Fruit fly (Drosophila melanogaster): ENCODE results near the gene dnt.
A peak's percentile ranks its signal among the peaks of the same experiment; 100 is the strongest.

The dnt gene

dm6 chr2L:19376145-19376544, 13.1 kb upstream of the dnt start:
- TF ChIP-seq Pif1A (GFP tag; optimal IDR thresholded peaks at IDR 0.05) (peak; percentile 67), CG13204 (GFP tag; optimal IDR thresholded peaks at IDR 0.05) (no peak), CG9948 (tag; optimal IDR thresholded peaks at IDR 0.05) (peak; percentile 56), CG8159 (tag; optimal IDR thresholded peaks at IDR 0.05) (peak; percentile 70), CG34367 (tag; optimal IDR thresholded peaks at IDR 0.05) (peak; percentile 49), Ets98B (GFP tag; IDR thresholded peaks at IDR 0.05) (peak; percentile 82), CG12605 (GFP tag; IDR thresholded peaks at IDR 0.05) (peak; percentile 70), CG4496 (GFP tag; IDR thresholded peaks at IDR 0.05) (peak; percentile 81), D1 (tag; optimal IDR thresholded peaks at IDR 0.05) (no peak), Pif1B (GFP tag; optimal IDR thresholded peaks at IDR 0.05) (peak; percentile 51), CG32121 (GFP tag; IDR thresholded peaks at IDR 0.05) (peak; percentile 48), gl (tag; optimal IDR thresholded peaks at IDR 0.05) (peak; percentile 9), CG8301 (tag; optimal IDR thresholded peaks at IDR 0.05) (peak; percentile 80), CG14655 (GFP tag; optimal IDR thresholded peaks at IDR 0.05) (peak; percentile 84), fd96Ca (GFP tag; IDR thresholded peaks at IDR 0.05) (peak; percentile 88), CG15710 (tag; optimal IDR thresholded peaks at IDR 0.05) (peak; percentile 52), Snoo (tag; optimal IDR thresholded peaks at IDR 0.05) (peak; percentile 32), CG17806 (tag; optimal IDR thresholded peaks at IDR 0.05) (peak; percentile 64), EcR (GFP tag; optimal IDR thresholded peaks at IDR 0.05) (no peak), CG10348 (GFP tag; IDR thresholded peaks at IDR 0.05) (no peak), rn (GFP tag; IDR thresholded peaks at IDR 0.05) (no peak)

- TF ChIP-seq CG10348 (GFP tag; IDR thresholded peaks at IDR 0.05), result no peak
- TF ChIP-seq CG8159 (tag; optimal IDR thresholded peaks at IDR 0.05), result peak; percentile 27
These were observed 10.8 kb upstream of the dnt start for dm6 chr2L:19373809-19374208.

- TF ChIP-seq rn (GFP tag; IDR thresholded peaks at IDR 0.05) (no peak), Ets98B (GFP tag; IDR thresholded peaks at IDR 0.05) (no peak), CG13204 (GFP tag; optimal IDR thresholded peaks at IDR 0.05) (no peak), D1 (tag; optimal IDR thresholded peaks at IDR 0.05) (no peak), Snoo (tag; optimal IDR thresholded peaks at IDR 0.05) (no peak), CG4496 (GFP tag; IDR thresholded peaks at IDR 0.05) (no peak), CG32121 (GFP tag; IDR thresholded peaks at IDR 0.05) (no peak), fd96Ca (GFP tag; IDR thresholded peaks at IDR 0.05) (no peak), gl (tag; optimal IDR thresholded peaks at IDR 0.05) (no peak), CG12605 (GFP tag; IDR thresholded peaks at IDR 0.05) (no peak), CG17806 (tag; optimal IDR thresholded peaks at IDR 0.05) (no peak)
These were observed 7.0 kb upstream of the dnt start, which contains the start of gene CG17349 for dm6 chr2L:19370046-19370445. TSS of gene CG17349 (plus strand) at chr2L:19370445.

dm6 chr2L:19366730-19367129, 3.7 kb upstream of the dnt start:
- TF ChIP-seq EcR (GFP tag; optimal IDR thresholded peaks at IDR 0.05), result no peak
- no peak for TF ChIP-seq CG10348 (GFP tag; IDR thresholded peaks at IDR 0.05)
- no peak for TF ChIP-seq CG8159 (tag; optimal IDR thresholded peaks at IDR 0.05)
- TF ChIP-seq CG32121 (GFP tag; IDR thresholded peaks at IDR 0.05), result no peak
- no peak for TF ChIP-seq CG8301 (tag; optimal IDR thresholded peaks at IDR 0.05)

- TF ChIP-seq CG15710 (tag; optimal IDR thresholded peaks at IDR 0.05), result peak; percentile 34
- no peak for TF ChIP-seq Snoo (tag; optimal IDR thresholded peaks at IDR 0.05)
These were observed 3.3 kb upstream of the dnt start for dm6 chr2L:19366301-19366700.

- TF ChIP-seq fd96Ca (GFP tag; IDR thresholded peaks at IDR 0.05) (0 out of 3 replicates have a peak, but pooled peaks have one; percentile 47), Pif1A (GFP tag; optimal IDR thresholded peaks at IDR 0.05) (peak; percentile 32), Ets98B (GFP tag; IDR thresholded peaks at IDR 0.05) (peak; percentile 43), Pif1B (GFP tag; optimal IDR thresholded peaks at IDR 0.05) (peak; percentile 40), CG4496 (GFP tag; IDR thresholded peaks at IDR 0.05) (peak; percentile 37; the same call in 2 of the 3 replicates), CG34367 (tag; optimal IDR thresholded peaks at IDR 0.05) (peak; percentile 59), CG32121 (GFP tag; IDR thresholded peaks at IDR 0.05) (peak; percentile 24; the same call in 1 of the 2 replicates), CG13204 (GFP tag; optimal IDR thresholded peaks at IDR 0.05) (no peak), CG15710 (tag; optimal IDR thresholded peaks at IDR 0.05) (peak; percentile 66), rn (GFP tag; IDR thresholded peaks at IDR 0.05) (no peak), CG17806 (tag; optimal IDR thresholded peaks at IDR 0.05) (peak; percentile 56), CG10348 (GFP tag; IDR thresholded peaks at IDR 0.05) (no peak), CG14655 (GFP tag; optimal IDR thresholded peaks at IDR 0.05) (peak; percentile 69), CG12605 (GFP tag; IDR thresholded peaks at IDR 0.05) (0 out of 2 replicates have a peak, but pooled peaks have one; percentile 30), CG9948 (tag; optimal IDR thresholded peaks at IDR 0.05) (peak; percentile 45), Snoo (tag; optimal IDR thresholded peaks at IDR 0.05) (peak; percentile 65), gl (tag; optimal IDR thresholded peaks at IDR 0.05) (no peak), CG8159 (tag; optimal IDR thresholded peaks at IDR 0.05) (peak; percentile 73), D1 (tag; optimal IDR thresholded peaks at IDR 0.05) (no peak), CG8301 (tag; optimal IDR thresholded peaks at IDR 0.05) (peak; percentile 62), EcR (GFP tag; optimal IDR thresholded peaks at IDR 0.05) (peak; percentile 45)
These were observed 1.6 kb upstream of the dnt start for dm6 chr2L:19364622-19365021.

- no peak for TF ChIP-seq CG4496 (GFP tag; IDR thresholded peaks at IDR 0.05)
- TF ChIP-seq gl (tag; optimal IDR thresholded peaks at IDR 0.05), result no peak
- TF ChIP-seq CG32121 (GFP tag; IDR thresholded peaks at IDR 0.05), result no peak
- TF ChIP-seq D1 (tag; optimal IDR thresholded peaks at IDR 0.05), result no peak
- TF ChIP-seq fd96Ca (GFP tag; IDR thresholded peaks at IDR 0.05), result no peak
- TF ChIP-seq CG34367 (tag; optimal IDR thresholded peaks at IDR 0.05), result no peak
- TF ChIP-seq CG14655 (GFP tag; optimal IDR thresholded peaks at IDR 0.05), result no peak
- TF ChIP-seq rn (GFP tag; IDR thresholded peaks at IDR 0.05), result no peak
- no peak for TF ChIP-seq EcR (GFP tag; optimal IDR thresholded peaks at IDR 0.05)
- TF ChIP-seq CG10348 (GFP tag; IDR thresholded peaks at IDR 0.05), result no peak
- no peak for TF ChIP-seq CG8159 (tag; optimal IDR thresholded peaks at IDR 0.05)
- TF ChIP-seq CG15710 (tag; optimal IDR thresholded peaks at IDR 0.05), result no peak
- TF ChIP-seq CG12605 (GFP tag; IDR thresholded peaks at IDR 0.05), result no peak
These were observed 1.0 kb upstream of the dnt start, which contains the start of gene CG13086 for dm6 chr2L:19364075-19364474. TSS of gene CG13086 (plus strand) at chr2L:19364375.
